Fruit fly (Drosophila melanogaster) whole organism, prepupa: ENCODE measurements around the gene CG8006.

Source experiments
- CG10631 ChIP-seq: fragments of 200-800 bp; sonication (Bioruptor generic); optimal IDR thresholded peaks from 2 replicates; lab custom pipeline; 2016; ENCODE audit warnings: missing biosample characterization, missing genetic modification characterization
- CG11294 ChIP-seq: fragments of 200-800 bp; sonication (Bioruptor generic); IDR thresholded peaks from 2 replicates; pipeline ENCODE4 v1.3.6; 2022; ENCODE audit warnings: missing biosample characterization, missing genetic modification characterization
- CG11762 ChIP-seq: fragments of 200-800 bp; sonication (Bioruptor generic); optimal IDR thresholded peaks from 3 replicates; lab custom pipeline; 2016; ENCODE audit warnings: missing biosample characterization, missing genetic modification characterization; ENCODE audit not compliant: insufficient read depth
- CG11902 ChIP-seq: fragments of 200-800 bp; sonication (Bioruptor generic); optimal IDR thresholded peaks from 3 replicates; lab custom pipeline; 2016; ENCODE audit warnings: missing biosample characterization, missing genetic modification characterization
- CG3032 ChIP-seq: fragments of 200-800 bp; optimal IDR thresholded peaks from 2 replicates; lab custom pipeline; 2019; ENCODE audit warnings: missing biosample characterization, mild to moderate bottlenecking, missing genetic modification characterization, moderate library complexity
- CG31627 ChIP-seq: fragments of 200-800 bp; sonication (Bioruptor generic); optimal IDR thresholded peaks from 3 replicates; lab custom pipeline; 2016; ENCODE audit warnings: missing biosample characterization, missing genetic modification characterization
- CG32006 ChIP-seq: fragments of 200-800 bp; sonication (Bioruptor generic); optimal IDR thresholded peaks from 3 replicates; lab custom pipeline; 2017; ENCODE audit warnings: missing biosample characterization, mild to moderate bottlenecking, missing genetic modification characterization
- CG34406 ChIP-seq: fragments of 200-800 bp; sonication (Bioruptor generic); optimal IDR thresholded peaks from 3 replicates; lab custom pipeline; 2016; ENCODE audit warnings: missing biosample characterization, missing genetic modification characterization
- CG3919 ChIP-seq: fragments of 200-800 bp; sonication (Bioruptor generic); optimal IDR thresholded peaks from 3 replicates; lab custom pipeline; 2016; ENCODE audit warnings: missing biosample characterization, missing genetic modification characterization
- CG4318 ChIP-seq: fragments of 200-800 bp; sonication (Bioruptor generic); optimal IDR thresholded peaks from 3 replicates; lab custom pipeline; 2017; ENCODE audit warnings: missing biosample characterization, mild to moderate bottlenecking, missing genetic modification characterization
- CG6276 ChIP-seq: fragments of 200-800 bp; sonication (Bioruptor generic); optimal IDR thresholded peaks from 2 replicates; lab custom pipeline; 2017; ENCODE audit warnings: missing biosample characterization, mild to moderate bottlenecking, missing genetic modification characterization
- CG6808 ChIP-seq: fragments of 200-800 bp; sonication (Bioruptor generic); optimal IDR thresholded peaks from 3 replicates; lab custom pipeline; 2017; ENCODE audit warnings: missing biosample characterization, missing genetic modification characterization, mild to moderate bottlenecking, moderate library complexity, missing genetic modification reagents
- CG6854 ChIP-seq: fragments of 200-800 bp; sonication (Bioruptor generic); optimal IDR thresholded peaks from 2 replicates; lab custom pipeline; 2017; ENCODE audit warnings: missing biosample characterization, mild to moderate bottlenecking, missing genetic modification characterization
- CG7368 ChIP-seq: fragments of 200-800 bp; sonication (Bioruptor generic); optimal IDR thresholded peaks from 3 replicates; lab custom pipeline; 2016; ENCODE audit warnings: missing biosample characterization, missing genetic modification characterization
- CG8119 ChIP-seq: fragments of 200-800 bp; sonication (Bioruptor generic); IDR thresholded peaks from 3 replicates; pipeline ENCODE4 v1.3.6; 2022; ENCODE audit warnings: missing biosample characterization, missing genetic modification characterization
- CG8319 ChIP-seq: fragments of 200-800 bp; sonication (Bioruptor generic); optimal IDR thresholded peaks from 3 replicates; lab custom pipeline; 2016; ENCODE audit warnings: missing biosample characterization, missing genetic modification characterization
- CG8632 ChIP-seq: fragments of 200-800 bp; sonication (Bioruptor generic); optimal IDR thresholded peaks from 3 replicates; lab custom pipeline; 2016; ENCODE audit warnings: missing biosample characterization, missing genetic modification characterization
- CG9139 ChIP-seq: fragments of 200-800 bp; sonication (Bioruptor generic); optimal IDR thresholded peaks from 3 replicates; lab custom pipeline; 2017; ENCODE audit warnings: missing biosample characterization, mild to moderate bottlenecking, missing genetic modification characterization
- Eip75B ChIP-seq: fragments of 200-800 bp; sonication (Bioruptor generic); optimal IDR thresholded peaks from 3 replicates; lab custom pipeline; 2016; ENCODE audit warnings: missing biosample characterization, missing genetic modification characterization
- Eip78C ChIP-seq: fragments of 200-800 bp; sonication (Bioruptor generic); peaks from one replicate; lab custom pipeline; 2016; ENCODE audit warnings: missing biosample characterization, missing genetic modification characterization
- Eip93F ChIP-seq: fragments of 200-800 bp; sonication (Bioruptor generic); optimal IDR thresholded peaks from 2 replicates; lab custom pipeline; 2016; ENCODE audit warnings: missing biosample characterization, mild to moderate bottlenecking, missing genetic modification characterization
- Ets21C ChIP-seq: fragments of 200-800 bp; sonication (Bioruptor generic); optimal IDR thresholded peaks from 3 replicates; lab custom pipeline; 2016; ENCODE audit warnings: missing biosample characterization, missing genetic modification characterization
- Ets96B ChIP-seq: fragments of 200-800 bp; optimal IDR thresholded peaks from 2 replicates; lab custom pipeline; 2019; ENCODE audit warnings: missing biosample characterization, mild to moderate bottlenecking, missing genetic modification characterization, moderate library complexity
- Hr4 ChIP-seq: fragments of 200-800 bp; sonication (Bioruptor generic); optimal IDR thresholded peaks from 3 replicates; lab custom pipeline; 2016; ENCODE audit warnings: missing biosample characterization, missing genetic modification characterization
- Lpt ChIP-seq: fragments of 200-800 bp; sonication (Bioruptor generic); optimal IDR thresholded peaks from 3 replicates; lab custom pipeline; 2016; ENCODE audit warnings: missing biosample characterization, missing genetic modification characterization
- Met ChIP-seq: fragments of 200-800 bp; sonication (Bioruptor generic); optimal IDR thresholded peaks from 3 replicates; lab custom pipeline; 2016; ENCODE audit warnings: missing biosample characterization, missing genetic modification characterization
- Smox ChIP-seq: fragments of 200-800 bp; sonication (Bioruptor generic); optimal IDR thresholded peaks from 3 replicates; lab custom pipeline; 2016; ENCODE audit warnings: missing biosample characterization, missing genetic modification characterization
- Sox102F ChIP-seq: fragments of 200-800 bp; sonication (Bioruptor generic); optimal IDR thresholded peaks from 2 replicates; lab custom pipeline; 2016; ENCODE audit warnings: missing biosample characterization, mild to moderate bottlenecking, missing genetic modification characterization
- cyc ChIP-seq: fragments of 200-800 bp; sonication (Bioruptor generic); optimal IDR thresholded peaks from 3 replicates; lab custom pipeline; 2016; ENCODE audit warnings: missing biosample characterization, missing genetic modification characterization
- esn ChIP-seq: fragments of 200-800 bp; sonication (Bioruptor generic); optimal IDR thresholded peaks from 2 replicates; lab custom pipeline; 2016; ENCODE audit warnings: missing biosample characterization, mild to moderate bottlenecking, missing genetic modification characterization, moderate library complexity
- fd59A ChIP-seq: fragments of 200-800 bp; sonication (Bioruptor generic); optimal IDR thresholded peaks from 2 replicates; lab custom pipeline; 2017; ENCODE audit warnings: missing biosample characterization, mild to moderate bottlenecking, missing genetic modification characterization, missing genetic modification reagents
- fkh ChIP-seq: fragments of 200-800 bp; sonication (Bioruptor generic); optimal IDR thresholded peaks from 3 replicates; lab custom pipeline; 2017; ENCODE audit warnings: missing biosample characterization, mild to moderate bottlenecking, missing genetic modification characterization, moderate library complexity
- lz ChIP-seq: fragments of 200-800 bp; sonication (Bioruptor generic); optimal IDR thresholded peaks from 3 replicates; lab custom pipeline; 2016; ENCODE audit warnings: missing biosample characterization, missing genetic modification characterization
- net ChIP-seq: fragments of 200-800 bp; sonication (Bioruptor generic); optimal IDR thresholded peaks from 3 replicates; lab custom pipeline; 2016; ENCODE audit warnings: missing biosample characterization, missing genetic modification characterization
- salr ChIP-seq, 2 experiments: fragments of 200-800 bp; sonication (Bioruptor generic); optimal IDR thresholded peaks; 3 replicates each; lab custom pipeline; 2016 to 2018; ENCODE audit warnings: missing biosample characterization in 2 of 2, missing genetic modification characterization in 2 of 2, mild to moderate bottlenecking in 1 of 2
- spab ChIP-seq: fragments of 200-800 bp; sonication (Bioruptor generic); optimal IDR thresholded peaks from 2 replicates; lab custom pipeline; 2017; ENCODE audit warnings: missing biosample characterization, mild to moderate bottlenecking, missing genetic modification characterization, missing genetic modification reagents
- ss ChIP-seq, 2 experiments: fragments of 200-800 bp; sonication (Bioruptor generic); optimal IDR thresholded peaks; 2 replicates in 1 of 2; 3 replicates in 1 of 2; lab custom pipeline; 2017 to 2018; ENCODE audit warnings: mild to moderate bottlenecking in 2 of 2, missing biosample characterization in 2 of 2, missing genetic modification characterization in 2 of 2, moderate library complexity in 1 of 2
- svp ChIP-seq: fragments of 200-800 bp; sonication (Bioruptor generic); peaks from one replicate; lab custom pipeline; 2016; ENCODE audit warnings: missing biosample characterization, missing genetic modification characterization
- topi ChIP-seq: fragments of 200-800 bp; sonication (Bioruptor generic); optimal IDR thresholded peaks from 3 replicates; lab custom pipeline; 2016; ENCODE audit warnings: missing biosample characterization, missing genetic modification characterization
- vri ChIP-seq: fragments of 200-800 bp; sonication (Bioruptor generic); optimal IDR thresholded peaks from 3 replicates; lab custom pipeline; 2016; ENCODE audit warnings: missing biosample characterization, mild to moderate bottlenecking, missing genetic modification characterization

Gene CG8006

dm6 chr3L:8177795-8178564, 33.7 kb upstream of the CG8006 start, which contains the start of gene Nmt (continued):
- TF ChIP-seq esn (GFP tag; lab: Kevin White, UChicago) = peak; percentile 46
- peak; percentile 10 for TF ChIP-seq CG10631 (GFP tag; lab: Kevin White, UChicago)
- TF ChIP-seq Met (GFP tag; lab: Kevin White, UChicago) = no peak

dm6 chr3L:8180464-8181137, 31.1 kb upstream of the CG8006 start, which contains the start of the genes mthl7 and Uxs:
TSS of gene mthl7 (minus strand) at chr3L:8180514.
TSS of gene Uxs (plus strand) at chr3L:8180923.
- TF ChIP-seq lz = no peak
- peak; percentile 65 for TF ChIP-seq fkh (GFP tag; lab: Kevin White, UChicago)
- TF ChIP-seq CG3919 (GFP tag; lab: Kevin White, UChicago) = no peak
- peak; percentile 34 for TF ChIP-seq Eip78C (GFP tag; lab: Kevin White, UChicago)
- no peak for TF ChIP-seq Lpt (GFP tag; lab: Kevin White, UChicago)
- TF ChIP-seq svp = no peak
- no peak for TF ChIP-seq CG6276 (GFP tag; lab: Kevin White, UChicago)
- TF ChIP-seq CG4318 (GFP tag; lab: Kevin White, UChicago) = no peak
- no peak for TF ChIP-seq cyc (GFP tag; lab: Kevin White, UChicago)
- TF ChIP-seq CG32006 (GFP tag; lab: Kevin White, UChicago) = no peak
- no peak for TF ChIP-seq Smox (GFP tag; lab: Kevin White, UChicago)
- TF ChIP-seq CG6854 = peak; percentile 56

dm6 chr3L:8185263-8186227, 26.1 kb upstream of the CG8006 start:
- peak; percentile 70 for TF ChIP-seq CG3919 (GFP tag; lab: Kevin White, UChicago)
- peak; percentile 45 for TF ChIP-seq CG6808 (GFP tag; lab: Kevin White, UChicago)
- TF ChIP-seq CG3032 (tag; lab: Kevin White, UChicago) = peak; percentile 46
- no peak for TF ChIP-seq CG6276 (GFP tag; lab: Kevin White, UChicago)
- TF ChIP-seq CG7368 (GFP tag; lab: Kevin White, UChicago) = peak; percentile 64
- TF ChIP-seq lz = peak; percentile 43
- peak; percentile 74 for TF ChIP-seq fkh (GFP tag; lab: Kevin White, UChicago)
- peak; percentile 57 for TF ChIP-seq CG11762 (GFP tag; lab: Kevin White, UChicago)
- TF ChIP-seq CG32006 (GFP tag; lab: Kevin White, UChicago) = peak; percentile 75
- TF ChIP-seq Eip75B (GFP tag; lab: Kevin White, UChicago) = peak; percentile 63
- TF ChIP-seq CG34406 = peak; percentile 25
- TF ChIP-seq CG8319 (GFP tag; lab: Kevin White, UChicago) = peak; percentile 46
- TF ChIP-seq CG11902 = peak; percentile 51
- peak; percentile 31 for TF ChIP-seq cyc (GFP tag; lab: Kevin White, UChicago)
- TF ChIP-seq CG31627 (GFP tag; lab: Kevin White, UChicago) = peak; percentile 28
- TF ChIP-seq CG10631 (GFP tag; lab: Kevin White, UChicago) = peak; percentile 50
- peak; percentile 49 for TF ChIP-seq fd59A
- no peak for TF ChIP-seq Smox (GFP tag; lab: Kevin White, UChicago)
- no peak for TF ChIP-seq Eip93F (GFP tag; lab: Kevin White, UChicago)
- peak; percentile 58 for TF ChIP-seq Ets96B (tag; lab: Kevin White, UChicago)
- TF ChIP-seq CG8632 (GFP tag; lab: Kevin White, UChicago) = peak; percentile 50
- TF ChIP-seq net (GFP tag; lab: Kevin White, UChicago) = peak; percentile 55
- peak; percentile 53 for TF ChIP-seq esn (GFP tag; lab: Kevin White, UChicago)
- TF ChIP-seq CG8119 = peak; percentile 50
- TF ChIP-seq CG4318 (GFP tag; lab: Kevin White, UChicago) = peak; percentile 13
- TF ChIP-seq ss (GFP tag; optimal IDR thresholded peaks at IDR 0.05; lab: Kevin White, UChicago) = peak in 1 of 2 experiments; percentile 13
- peak; percentile 21 for TF ChIP-seq Ets21C (GFP tag; lab: Kevin White, UChicago)
- TF ChIP-seq spab = peak; percentile 53
- TF ChIP-seq salr (GFP tag; optimal IDR thresholded peaks at IDR 0.05; lab: Kevin White, UChicago) = peak; percentile 23 to 29
- TF ChIP-seq CG6854 = no peak
- TF ChIP-seq vri (GFP tag; lab: Kevin White, UChicago) = peak; percentile 58
- peak; percentile 74 for TF ChIP-seq Hr4 (GFP tag; lab: Kevin White, UChicago)
- TF ChIP-seq Sox102F (GFP tag; lab: Kevin White, UChicago) = no peak
- TF ChIP-seq CG9139 (GFP tag; lab: Kevin White, UChicago) = no peak
- peak; percentile 53 for TF ChIP-seq topi
- TF ChIP-seq CG11294 (GFP tag; lab: Robert Waterston, UW) = peak; percentile 32; the same call in 1 of the 2 replicates
